Fruit fly (Drosophila melanogaster): ENCODE measurements around the gene toc.

Gene toc

DNA sequence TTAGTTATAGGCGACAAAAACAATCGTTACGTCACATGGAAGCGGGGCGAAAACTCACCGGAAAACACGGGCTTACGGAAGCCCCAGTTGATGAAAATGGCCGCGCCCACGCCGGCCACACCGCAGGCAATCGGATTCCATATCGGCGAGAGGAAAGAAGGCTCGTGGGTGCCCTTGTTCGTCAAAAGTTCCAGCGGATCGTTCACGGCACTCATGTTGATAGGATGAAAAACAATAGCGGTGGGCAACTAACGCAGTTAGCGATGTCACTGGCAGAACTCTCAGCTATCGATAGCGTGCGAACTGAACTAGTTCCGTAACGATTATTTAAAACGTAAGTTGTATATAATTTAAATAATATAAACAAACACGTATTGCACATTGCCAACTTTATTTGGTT is 884 bp upstream of the toc start, which contains the start of gene ND-B14.5B (continued):
- TF ChIP-seq ems (GFP tag; optimal IDR thresholded peaks at IDR 0.05): no peak
- TF ChIP-seq CG9215 (GFP tag; IDR thresholded peaks at IDR 0.05): no peak
- TF ChIP-seq Mrtf (GFP tag; IDR thresholded peaks at IDR 0.05): no peak
- no peak for TF ChIP-seq HHEX (GFP tag; optimal IDR thresholded peaks at IDR 0.05)
- TF ChIP-seq CG32772 (GFP tag; IDR thresholded peaks at IDR 0.05): no peak
- no peak for TF ChIP-seq repo (GFP tag; optimal IDR thresholded peaks at IDR 0.05)
- TF ChIP-seq bsh (GFP tag; optimal IDR thresholded peaks at IDR 0.05): no peak
- TF ChIP-seq nmo (GFP tag; optimal IDR thresholded peaks at IDR 0.05): peak; percentile 4
- peak; percentile 40 for TF ChIP-seq stwl (tag; optimal IDR thresholded peaks at IDR 0.05)
- no peak for TF ChIP-seq Nf-YC (tag; optimal IDR thresholded peaks at IDR 0.05)
- no peak for TF ChIP-seq tio (GFP tag; optimal IDR thresholded peaks at IDR 0.05)
- TF ChIP-seq run (tag; optimal IDR thresholded peaks at IDR 0.05): no peak
- peak; percentile 17 for TF ChIP-seq CG2712 (tag; optimal IDR thresholded peaks at IDR 0.05)
- TF ChIP-seq gcm (GFP tag; optimal IDR thresholded peaks at IDR 0.05): no peak
- TF ChIP-seq CG7963 (GFP tag; IDR thresholded peaks at IDR 0.05; ENCODE audit: partially characterized antibody): 0 out of 3 replicates have a peak, but pooled peaks have one; percentile 41
- no peak for TF ChIP-seq CG18599 (GFP tag; optimal IDR thresholded peaks at IDR 0.05)
- no peak for TF ChIP-seq sug (tag; optimal IDR thresholded peaks at IDR 0.05)
- peak; percentile 46 for TF ChIP-seq tna (GFP tag; IDR thresholded peaks at IDR 0.05; ENCODE audit: partially characterized antibody)
- TF ChIP-seq mirr (GFP tag; optimal IDR thresholded peaks at IDR 0.05): no peak
- no peak for TF ChIP-seq NFAT (GFP tag; IDR thresholded peaks at IDR 0.05)
- TF ChIP-seq zen (tag; optimal IDR thresholded peaks at IDR 0.05): no peak
- no peak for TF ChIP-seq salm (tag; optimal IDR thresholded peaks at IDR 0.05)
- TF ChIP-seq CG4424 (GFP tag; optimal IDR thresholded peaks at IDR 0.05): no peak
- peak; percentile 41; the same call in 1 of the 2 replicates for TF ChIP-seq MBD-R2 (GFP tag; IDR thresholded peaks at IDR 0.05)
- TF ChIP-seq CG13894 (tag; optimal IDR thresholded peaks at IDR 0.05): no peak
- no peak for TF ChIP-seq nom (GFP tag; optimal IDR thresholded peaks at IDR 0.05)
- TF ChIP-seq Hr78 (GFP tag; optimal IDR thresholded peaks at IDR 0.05): no peak
- peak; percentile 88 for TF ChIP-seq Sry-δ (GFP tag; optimal IDR thresholded peaks at IDR 0.05)
- TF ChIP-seq mam (GFP tag; optimal IDR thresholded peaks at IDR 0.05): no peak
- TF ChIP-seq GATAe (GFP tag; conservative IDR thresholded peaks at IDR 0.05): no peak
- TF ChIP-seq al (GFP tag; IDR thresholded peaks at IDR 0.05): no peak
- no peak for TF ChIP-seq Sin3A (optimal IDR thresholded peaks at IDR 0.05)
- TF ChIP-seq br (optimal IDR thresholded peaks at IDR 0.05): no peak
- TF ChIP-seq CG13287 (GFP tag; IDR thresholded peaks at IDR 0.05; ENCODE audit: partially characterized antibody): peak; percentile 82
- no peak for TF ChIP-seq CG13296 (GFP tag; optimal IDR thresholded peaks at IDR 0.05)
- no peak for TF ChIP-seq CG17328 (GFP tag; IDR thresholded peaks at IDR 0.05)
- TF ChIP-seq CG8290 (GFP tag; optimal IDR thresholded peaks at IDR 0.05): no peak
- peak in 1 of 2 experiments; percentile 1 for TF ChIP-seq CG8290 (tag; optimal IDR thresholded peaks at IDR 0.05)
- TF ChIP-seq nau (GFP tag; optimal IDR thresholded peaks at IDR 0.05): no peak
- no peak for TF ChIP-seq croc (GFP tag; conservative IDR thresholded peaks at IDR 0.05)
- TF ChIP-seq CG4707 (GFP tag; optimal IDR thresholded peaks at IDR 0.05): no peak
- TF ChIP-seq fd102C (GFP tag; optimal IDR thresholded peaks at IDR 0.05): no peak
- no peak for TF ChIP-seq Dfd (GFP tag; optimal IDR thresholded peaks at IDR 0.05)
- no peak for TF ChIP-seq Drgx (GFP tag; IDR thresholded peaks at IDR 0.05)
- peak; percentile 50 for TF ChIP-seq Dp (GFP tag; optimal IDR thresholded peaks at IDR 0.05)
- TF ChIP-seq amos (GFP tag; IDR thresholded peaks at IDR 0.05; ENCODE audit: partially characterized antibody): peak; percentile 81
- no peak for TF ChIP-seq CG9609 (GFP tag; optimal IDR thresholded peaks at IDR 0.05)
- TF ChIP-seq lov (optimal IDR thresholded peaks at IDR 0.05): no peak
- no peak for TF ChIP-seq lov (GFP tag; IDR thresholded peaks at IDR 0.05)
- TF ChIP-seq luna (GFP tag; optimal IDR thresholded peaks at IDR 0.05): no peak
- no peak for TF ChIP-seq sd (tag; optimal IDR thresholded peaks at IDR 0.05)
- peak; percentile 44; the same call in 1 of the 3 replicates for TF ChIP-seq row (GFP tag; IDR thresholded peaks at IDR 0.05)
